Fruit fly (Drosophila melanogaster): Measurements from ENCODE around the gene CG12746.
A peak's percentile ranks its signal among the peaks of the same experiment; 100 is the strongest.

The CG12746 gene

DNA sequence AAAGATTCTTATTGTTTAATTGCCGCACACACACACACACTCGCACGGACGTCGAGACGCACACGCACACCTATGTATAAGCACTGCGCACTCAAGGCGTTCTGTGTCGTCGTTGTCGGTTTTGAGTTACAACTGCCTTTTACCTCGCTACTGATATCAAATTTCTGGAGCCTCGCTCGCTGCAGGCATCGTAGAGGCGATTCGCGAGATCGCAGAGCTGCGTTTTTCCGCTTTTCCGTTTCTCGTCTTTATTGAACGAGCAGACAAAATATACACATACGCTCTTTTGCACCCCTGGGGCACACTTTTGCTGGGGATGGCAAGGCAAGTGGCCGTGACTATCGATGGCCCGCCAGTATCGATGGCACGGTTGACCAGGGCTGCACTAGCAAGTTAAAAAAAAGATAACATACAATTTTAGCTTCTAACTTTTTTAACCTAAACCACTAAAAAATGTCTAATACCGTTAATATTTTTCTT lies 17.2 kb upstream of the CG12746 start, which contains the start of gene CG2519 (continued):
- TF ChIP-seq Dek (tag; optimal IDR thresholded peaks at IDR 0.05) (no peak), CG9817 (tag; optimal IDR thresholded peaks at IDR 0.05) (peak; percentile 47), vnd (GFP tag; IDR thresholded peaks at IDR 0.05; ENCODE audit: partially characterized antibody) (peak; percentile 88), CG14965 (GFP tag; optimal IDR thresholded peaks at IDR 0.05; ENCODE audit: borderline replicate concordance) (no peak), CG9876 (GFP tag; optimal IDR thresholded peaks at IDR 0.05) (no peak), twi (tag; optimal IDR thresholded peaks at IDR 0.05) (no peak), repo (GFP tag; optimal IDR thresholded peaks at IDR 0.05) (no peak), Drgx (GFP tag; IDR thresholded peaks at IDR 0.05) (peak; percentile 4; the same call in 1 of the 2 replicates), ato (GFP tag; IDR thresholded peaks at IDR 0.05; ENCODE audit: partially characterized antibody) (peak; percentile 92), CG6254 (GFP tag; optimal IDR thresholded peaks at IDR 0.05) (peak; percentile 21), sqz (GFP tag; optimal IDR thresholded peaks at IDR 0.05) (no peak), H15 (GFP tag; IDR thresholded peaks at IDR 0.05) (peak; percentile 45; the same call in 1 of the 3 replicates), Myb (GFP tag; optimal IDR thresholded peaks at IDR 0.05) (peak; percentile 73), z (GFP tag; IDR thresholded peaks at IDR 0.05) (0 out of 3 replicates have a peak, but pooled peaks have one; percentile 17), CG10267 (tag; optimal IDR thresholded peaks at IDR 0.05) (peak; percentile 57), ac (GFP tag; optimal IDR thresholded peaks at IDR 0.05) (peak; percentile 10), CG8290 (GFP tag; optimal IDR thresholded peaks at IDR 0.05) (peak; percentile 44), CG8290 (tag; optimal IDR thresholded peaks at IDR 0.05) (no peak), sd (tag; optimal IDR thresholded peaks at IDR 0.05) (no peak), CG30403 (GFP tag; optimal IDR thresholded peaks at IDR 0.05) (peak; percentile 68), rib (GFP tag; IDR thresholded peaks at IDR 0.05) (peak; percentile 37; the same call in 1 of the 2 replicates), CG9609 (GFP tag; optimal IDR thresholded peaks at IDR 0.05) (peak; percentile 58), CG7963 (GFP tag; IDR thresholded peaks at IDR 0.05; ENCODE audit: partially characterized antibody) (peak; percentile 89), Oli (tag; optimal IDR thresholded peaks at IDR 0.05) (no peak), dmrt99B (tag; optimal IDR thresholded peaks at IDR 0.05) (no peak), fd64A (GFP tag; optimal IDR thresholded peaks at IDR 0.05) (no peak), ind (GFP tag; optimal IDR thresholded peaks at IDR 0.05) (peak; percentile 55), CG8944 (GFP tag; optimal IDR thresholded peaks at IDR 0.05) (peak; percentile 45), Meics (GFP tag; optimal IDR thresholded peaks at IDR 0.05) (no peak), grn (GFP tag; optimal IDR thresholded peaks at IDR 0.05) (no peak), sob (GFP tag; IDR thresholded peaks at IDR 0.05) (peak; percentile 78), sisA (GFP tag; IDR thresholded peaks at IDR 0.05) (peak; percentile 55), trem (tag; optimal IDR thresholded peaks at IDR 0.05) (peak; percentile 55), yki (optimal IDR thresholded peaks at IDR 0.05) (no peak), Abd-B (GFP tag; optimal IDR thresholded peaks at IDR 0.05) (no peak), CG15601 (tag; optimal IDR thresholded peaks at IDR 0.05) (no peak), CG32772 (GFP tag; IDR thresholded peaks at IDR 0.05) (no peak; the same call in 1 of the 2 replicates), so (GFP tag; IDR thresholded peaks at IDR 0.05) (peak; percentile 61; the same call in 2 of the 3 replicates), CG5245 (GFP tag; optimal IDR thresholded peaks at IDR 0.05) (peak; percentile 46), Ets65A (GFP tag) (peak; percentile 97), fd96Cb (tag; optimal IDR thresholded peaks at IDR 0.05) (no peak), lmd (GFP tag; IDR thresholded peaks at IDR 0.05) (no peak), CG1529 (GFP tag; optimal IDR thresholded peaks at IDR 0.05) (no peak), CG2129 (GFP tag; IDR thresholded peaks at IDR 0.05; ENCODE audit: partially characterized antibody) (peak; percentile 82), ken (GFP tag; IDR thresholded peaks at IDR 0.05) (peak; percentile 77), CG32767 (GFP tag; IDR thresholded peaks at IDR 0.05) (0 out of 2 replicates have a peak, but pooled peaks have one; percentile 14), CG10147 (GFP tag; optimal IDR thresholded peaks at IDR 0.05) (no peak), CG13287 (GFP tag; IDR thresholded peaks at IDR 0.05; ENCODE audit: partially characterized antibody) (peak; percentile 91), Dad (GFP tag; optimal IDR thresholded peaks at IDR 0.05) (peak; percentile 36), sug (tag; optimal IDR thresholded peaks at IDR 0.05) (no peak), NFAT (GFP tag; IDR thresholded peaks at IDR 0.05) (peak; percentile 82), CG8478 (optimal IDR thresholded peaks at IDR 0.05) (peak; percentile 86)

Data from whole organism, embryonic.